Worm (Caenorhabditis elegans): ENCODE results near the gene K09A9.6.

- TF ChIP-seq ama-1 (optimal IDR thresholded peaks at IDR 0.05) (no peak), sea-1 (GFP tag; conservative IDR thresholded peaks at IDR 0.05) (no peak), tra-4 (tag; optimal IDR thresholded peaks at IDR 0.05) (no peak), B0310.2 (tag; optimal IDR thresholded peaks at IDR 0.05) (no peak), ceh-13 (GFP tag; optimal IDR thresholded peaks at IDR 0.05) (no peak), tbx-11 (GFP tag; IDR thresholded peaks at IDR 0.05) (no peak), ceh-36 (tag; optimal IDR thresholded peaks at IDR 0.05) (no peak), pes-1 (GFP tag; IDR thresholded peaks at IDR 0.05) (no peak), hmg-4 (GFP tag; optimal IDR thresholded peaks at IDR 0.05) (no peak), aly-1 (tag; optimal IDR thresholded peaks at IDR 0.05) (no peak), flt-1 (GFP tag; IDR thresholded peaks at IDR 0.05) (no peak)
Observed at ce11 chrX:15622041-15622440, 45.0 kb downstream of the K09A9.6 start.
